Fruit fly (Drosophila melanogaster): Measurements from ENCODE around the gene CG5217.
A peak's percentile ranks its signal among the peaks of the same experiment; 100 is the strongest.

The CG5217 gene

dm6 chr3R:19226137-19226873 lies 21.6 kb downstream of the CG5217 start, which contains the start of gene vib (continued):
- TF ChIP-seq H15 (GFP tag; IDR thresholded peaks at IDR 0.05), result 0 out of 3 replicates have a peak, but pooled peaks have one; percentile 35
- TF ChIP-seq wek (GFP tag; optimal IDR thresholded peaks at IDR 0.05), result peak; percentile 65
- TF ChIP-seq GATAe (GFP tag; conservative IDR thresholded peaks at IDR 0.05), result no peak
- TF ChIP-seq CG10565 (GFP tag; optimal IDR thresholded peaks at IDR 0.05), result no peak
- peak; percentile 95 for TF ChIP-seq Opbp (GFP tag; IDR thresholded peaks at IDR 0.05; ENCODE audit: partially characterized antibody)
- TF ChIP-seq Neu2 (GFP tag; optimal IDR thresholded peaks at IDR 0.05; ENCODE audit: borderline replicate concordance), result no peak
- no peak for TF ChIP-seq pnt (GFP tag; optimal IDR thresholded peaks at IDR 0.05)
- TF ChIP-seq CG2712 (tag; optimal IDR thresholded peaks at IDR 0.05), result peak; percentile 79
- no peak for TF ChIP-seq Lpt (GFP tag; optimal IDR thresholded peaks at IDR 0.05)
- peak; percentile 87 for TF ChIP-seq inv (GFP tag; IDR thresholded peaks at IDR 0.05; ENCODE audit: partially characterized antibody)
- TF ChIP-seq dm (GFP tag; optimal IDR thresholded peaks at IDR 0.05), result peak; percentile 25
- TF ChIP-seq kay (GFP tag; optimal IDR thresholded peaks at IDR 0.05), result peak; percentile 70
- TF ChIP-seq tna (GFP tag; IDR thresholded peaks at IDR 0.05; ENCODE audit: partially characterized antibody), result peak; percentile 96
- no peak for TF ChIP-seq CG10959 (GFP tag; IDR thresholded peaks at IDR 0.05)
- TF ChIP-seq CG5245 (GFP tag; optimal IDR thresholded peaks at IDR 0.05), result no peak
- no peak for TF ChIP-seq tio (GFP tag; optimal IDR thresholded peaks at IDR 0.05)
- TF ChIP-seq sob (GFP tag; IDR thresholded peaks at IDR 0.05), result peak; percentile 78
- peak; percentile 33 for TF ChIP-seq jumu (GFP tag; optimal IDR thresholded peaks at IDR 0.05)
- no peak for TF ChIP-seq CG18476 (GFP tag; optimal IDR thresholded peaks at IDR 0.05)
- peak; percentile 76 for TF ChIP-seq CG2116 (GFP tag; optimal IDR thresholded peaks at IDR 0.05)
- TF ChIP-seq bbx (GFP tag; IDR thresholded peaks at IDR 0.05; ENCODE audit: partially characterized antibody), result peak; percentile 97
- TF ChIP-seq H2.0 (GFP tag; IDR thresholded peaks at IDR 0.05), result peak; percentile 38; the same call in 1 of the 2 replicates
- TF ChIP-seq CG6813 (GFP tag; optimal IDR thresholded peaks at IDR 0.05), result peak; percentile 18
- TF ChIP-seq btn (GFP tag; optimal IDR thresholded peaks at IDR 0.05), result no peak
- no peak for TF ChIP-seq fru (optimal IDR thresholded peaks at IDR 0.05)
- TF ChIP-seq ftz-f1 (GFP tag; optimal IDR thresholded peaks at IDR 0.05), result no peak
- TF ChIP-seq CkIIα-i1 (GFP tag; IDR thresholded peaks at IDR 0.05), result no peak
- peak; percentile 92 for TF ChIP-seq Sry-δ (GFP tag; optimal IDR thresholded peaks at IDR 0.05)
- TF ChIP-seq CG6272 (GFP tag; IDR thresholded peaks at IDR 0.05), result peak; percentile 65
- TF ChIP-seq twi (tag; optimal IDR thresholded peaks at IDR 0.05), result peak; percentile 19
- peak; percentile 65 for TF ChIP-seq D19A (tag; optimal IDR thresholded peaks at IDR 0.05)
- TF ChIP-seq CG7372 (GFP tag; IDR thresholded peaks at IDR 0.05), result no peak
- TF ChIP-seq CG17912 (GFP tag; optimal IDR thresholded peaks at IDR 0.05), result no peak
- no peak for TF ChIP-seq CG3163 (GFP tag; optimal IDR thresholded peaks at IDR 0.05)
- peak; percentile 32 for TF ChIP-seq Lhr (GFP tag; optimal IDR thresholded peaks at IDR 0.05)
- TF ChIP-seq CG11696 (GFP tag; IDR thresholded peaks at IDR 0.05), result 0 out of 2 replicates have a peak, but pooled peaks have one; percentile 36
- peak; percentile 41 for TF ChIP-seq CG7271 (tag; optimal IDR thresholded peaks at IDR 0.05)
- no peak for TF ChIP-seq ro (GFP tag; IDR thresholded peaks at IDR 0.05)
- TF ChIP-seq phol (tag; optimal IDR thresholded peaks at IDR 0.05), result peak; percentile 45
- peak; percentile 86 for TF ChIP-seq Dll (GFP tag; IDR thresholded peaks at IDR 0.05; ENCODE audit: partially characterized antibody)
- TF ChIP-seq vnd (GFP tag; IDR thresholded peaks at IDR 0.05; ENCODE audit: partially characterized antibody), result peak; percentile 90
- no peak for TF ChIP-seq hth (optimal IDR thresholded peaks at IDR 0.05)
- no peak for TF ChIP-seq CG14965 (GFP tag; optimal IDR thresholded peaks at IDR 0.05; ENCODE audit: borderline replicate concordance)
- TF ChIP-seq B-H1 (GFP tag; IDR thresholded peaks at IDR 0.05), result no peak
- peak; percentile 84 for TF ChIP-seq row (GFP tag; IDR thresholded peaks at IDR 0.05)
- 0 out of 3 replicates have a peak, but pooled peaks have one; percentile 14 for TF ChIP-seq so (GFP tag; IDR thresholded peaks at IDR 0.05)
- no peak for TF ChIP-seq NC2α (GFP tag; optimal IDR thresholded peaks at IDR 0.05)
- peak; percentile 19 for TF ChIP-seq Ssrp (tag; optimal IDR thresholded peaks at IDR 0.05)
- TF ChIP-seq ara (GFP tag; IDR thresholded peaks at IDR 0.05), result peak; percentile 23; the same call in 1 of the 2 replicates
- no peak for TF ChIP-seq Aef1 (GFP tag; IDR thresholded peaks at IDR 0.05)

All from whole organism, embryonic.